Worm (Caenorhabditis elegans) whole organism, L4 larva: ENCODE measurements around the gene F57H12.5.
"Not testable (repeated sequence)": the region's sequence is repeated elsewhere in the genome, so short reads cannot be mapped to it uniquely, and the experiment has no call there.

Source experiments
- D1046.2 ChIP-seq: fragments of 200-800 bp; sonication (Bioruptor generic); IDR thresholded peaks from 2 replicates; pipeline ENCODE4 v1.3.6; 2022; ENCODE audit warnings: missing genetic modification characterization, missing compliant biosample characterization
- F37D6.2 ChIP-seq: sonication (generic microtip); optimal IDR thresholded peaks from 2 replicates; lab custom pipeline; 2016; ENCODE audit warnings: mild to moderate bottlenecking, missing genetic modification characterization, missing compliant biosample characterization
- T20F7.1 ChIP-seq: fragments of 200-800 bp; sonication (Bioruptor generic); optimal IDR thresholded peaks from 2 replicates; lab custom pipeline; 2018; ENCODE audit warnings: mild to moderate bottlenecking, missing genetic modification characterization, missing compliant biosample characterization
- T26A8.4 ChIP-seq: fragments of 200-800 bp; sonication (Bioruptor generic); IDR thresholded peaks from 2 replicates; pipeline ENCODE4 v1.3.6; 2022; ENCODE audit warnings: missing genetic modification characterization, missing compliant biosample characterization
- Y48G9A.11 ChIP-seq: fragments of 200-800 bp; sonication (Bioruptor generic); IDR thresholded peaks from 2 replicates; pipeline ENCODE4 v1.3.6; 2022; ENCODE audit warnings: missing genetic modification reagents, missing genetic modification characterization, missing compliant biosample characterization
- aha-1 ChIP-seq: fragments of 150-350 bp; peaks from one replicate; lab custom pipeline; 2014; ENCODE audit warnings: missing biosample characterization, missing genetic modification characterization
- arid-1 ChIP-seq: fragments of 200-800 bp; sonication (Bioruptor generic); conservative IDR thresholded peaks from 2 replicates; pipeline ENCODE4 v1.3.6; 2022; ENCODE audit warnings: missing genetic modification reagents, missing genetic modification characterization, missing compliant biosample characterization
- ceh-20 ChIP-seq: fragments of 200-800 bp; sonication (Bioruptor generic); IDR thresholded peaks from 2 replicates; pipeline ENCODE4 v1.3.6; 2022; ENCODE audit warnings: missing genetic modification reagents, missing genetic modification characterization, missing compliant biosample characterization
- ceh-44 ChIP-seq: fragments of 200-800 bp; sonication (Bioruptor generic); IDR thresholded peaks from 2 replicates; pipeline ENCODE4 v1.3.6; 2022; ENCODE audit warnings: missing genetic modification reagents, missing genetic modification characterization, missing compliant biosample characterization
- ctbp-1 ChIP-seq: fragments of 200-800 bp; sonication (Bioruptor generic); IDR thresholded peaks from 2 replicates; pipeline ENCODE4 v1.3.6; 2022; ENCODE audit warnings: missing genetic modification reagents, missing genetic modification characterization, missing compliant biosample characterization
- dmd-6 ChIP-seq: fragments of 200-800 bp; sonication (Bioruptor generic); IDR thresholded peaks from 2 replicates; pipeline ENCODE4 v1.3.6; 2022; ENCODE audit warnings: missing genetic modification reagents, missing genetic modification characterization, missing compliant biosample characterization
- dmd-9 ChIP-seq: fragments of 200-800 bp; sonication (Bioruptor generic); IDR thresholded peaks from 2 replicates; pipeline ENCODE4 v1.3.6; 2022; ENCODE audit warnings: missing genetic modification reagents, missing genetic modification characterization, missing compliant biosample characterization
- dpl-1 ChIP-seq: fragments of 150-350 bp; optimal IDR thresholded peaks from 2 replicates; lab custom pipeline; 2014; ENCODE audit warnings: missing biosample characterization, missing genetic modification reagents, missing genetic modification characterization
- egl-43 ChIP-seq: fragments of 200-800 bp; sonication (Bioruptor generic); IDR thresholded peaks from 2 replicates; pipeline ENCODE4 v1.3.6; 2022; ENCODE audit warnings: missing genetic modification reagents, missing genetic modification characterization, missing compliant biosample characterization
- hif-1 ChIP-seq, 2 experiments: sonication (generic microtip); optimal IDR thresholded peaks; 2 replicates each; lab custom pipeline; 2016 to 2017; ENCODE audit warnings: missing compliant biosample characterization in 2 of 2, missing genetic modification characterization in 2 of 2, missing genetic modification reagents in 2 of 2, missing genotype in 2 of 2, mild to moderate bottlenecking in 1 of 2
- hmg-1.1 ChIP-seq: fragments of 200-800 bp; sonication (Bioruptor generic); IDR thresholded peaks from 2 replicates; pipeline ENCODE4 v1.3.6; 2022; ENCODE audit warnings: missing genetic modification reagents, missing genetic modification characterization, missing compliant biosample characterization
- lim-7 ChIP-seq: fragments of 200-800 bp; sonication (Bioruptor generic); IDR thresholded peaks from 2 replicates; pipeline ENCODE4 v1.3.6; 2022; ENCODE audit warnings: missing genetic modification characterization, missing compliant biosample characterization
- lin-1 ChIP-seq: fragments of 200-800 bp; sonication (Bioruptor generic); IDR thresholded peaks from 2 replicates; pipeline ENCODE4 v1.3.6; 2022; ENCODE audit warnings: missing genetic modification reagents, missing genetic modification characterization, missing compliant biosample characterization
- lin-13 ChIP-seq: fragments of 150-350 bp; optimal IDR thresholded peaks from 2 replicates; lab custom pipeline; 2014; ENCODE audit warnings: missing biosample characterization, missing genetic modification reagents, missing genetic modification characterization
- lin-38 ChIP-seq: fragments of 200-800 bp; sonication (Bioruptor generic); IDR thresholded peaks from 2 replicates; pipeline ENCODE4 v1.3.6; 2022; ENCODE audit warnings: missing genetic modification reagents, missing genetic modification characterization, missing compliant biosample characterization
- lsy-2 ChIP-seq, 2 experiments: fragments of 150-350 bp in 1 of 2; sonication (generic microtip) in 1 of 2; optimal IDR thresholded peaks; 2 replicates each; lab custom pipeline; 2014 to 2017; ENCODE audit warnings: missing biosample characterization in 2 of 2, missing genetic modification characterization in 2 of 2
- madf-9 ChIP-seq: fragments of 200-800 bp; sonication (Bioruptor generic); conservative IDR thresholded peaks from 2 replicates; pipeline ENCODE4 v1.3.6; 2022; ENCODE audit warnings: missing genetic modification reagents, missing genetic modification characterization, missing compliant biosample characterization
- mes-2 ChIP-seq: sonication (generic microtip); optimal IDR thresholded peaks from 2 replicates; lab custom pipeline; 2016; ENCODE audit warnings: missing genotype, mild to moderate bottlenecking, missing genetic modification characterization, missing compliant biosample characterization; ENCODE audit not compliant: poor library complexity, severe bottlenecking
- mxl-3 ChIP-seq: fragments of 200-800 bp; sonication (Bioruptor generic); optimal IDR thresholded peaks from 2 replicates; lab custom pipeline; 2018; ENCODE audit warnings: mild to moderate bottlenecking, missing genetic modification characterization, missing compliant biosample characterization
- nhr-42 ChIP-seq: fragments of 200-800 bp; sonication (Bioruptor generic); IDR thresholded peaks from 2 replicates; pipeline ENCODE4 v1.3.6; 2022; ENCODE audit warnings: missing genetic modification characterization, missing compliant biosample characterization
- pha-4 ChIP-seq, 2 experiments: fragments of 150-350 bp in 1 of 2; fragments of 200-800 bp in 1 of 2; sonication (Bioruptor generic) in 1 of 2; IDR thresholded peaks in 1 of 2; optimal IDR thresholded peaks in 1 of 2; 2 replicates each; pipeline versions ENCODE4 v1.3.6 to Lab custom; 2014 to 2022; ENCODE audit warnings: missing genetic modification characterization in 2 of 2, missing genetic modification reagents in 2 of 2, missing biosample characterization in 1 of 2, missing compliant biosample characterization in 1 of 2
- saeg-2 ChIP-seq: fragments of 200-800 bp; sonication (Bioruptor generic); IDR thresholded peaks from 2 replicates; pipeline ENCODE4 v1.3.6; 2022; ENCODE audit warnings: missing genetic modification reagents, missing genetic modification characterization, missing compliant biosample characterization
- set-16 ChIP-seq: fragments of 200-800 bp; sonication (Bioruptor generic); IDR thresholded peaks from 2 replicates; pipeline ENCODE4 v1.3.6; 2022; ENCODE audit warnings: missing genetic modification reagents, missing genetic modification characterization, missing compliant biosample characterization
- snpc-1.2 ChIP-seq: fragments of 200-800 bp; sonication (Bioruptor generic); IDR thresholded peaks from 2 replicates; pipeline ENCODE4 v1.3.6; 2022; ENCODE audit warnings: missing genetic modification reagents, missing genetic modification characterization, missing compliant biosample characterization
- spr-1 ChIP-seq: sonication (generic microtip); optimal IDR thresholded peaks from 2 replicates; lab custom pipeline; 2016; ENCODE audit warnings: mild to moderate bottlenecking, missing genetic modification characterization, missing compliant biosample characterization
- tra-1 ChIP-seq: fragments of 200-800 bp; sonication (Bioruptor generic); IDR thresholded peaks from 2 replicates; pipeline ENCODE4 v1.3.6; 2022; ENCODE audit warnings: missing genetic modification reagents, missing genetic modification characterization, missing compliant biosample characterization
- unc-130 ChIP-seq: sonication (generic microtip); optimal IDR thresholded peaks from 2 replicates; lab custom pipeline; 2016; ENCODE audit warnings: missing genetic modification reagents, missing genetic modification characterization, missing compliant biosample characterization
- vab-7 ChIP-seq: fragments of 200-800 bp; sonication (Bioruptor generic); IDR thresholded peaks from 2 replicates; pipeline ENCODE4 v1.3.6; 2022; ENCODE audit warnings: missing genetic modification reagents, missing genetic modification characterization, missing compliant biosample characterization

Gene F57H12.5

DNA sequence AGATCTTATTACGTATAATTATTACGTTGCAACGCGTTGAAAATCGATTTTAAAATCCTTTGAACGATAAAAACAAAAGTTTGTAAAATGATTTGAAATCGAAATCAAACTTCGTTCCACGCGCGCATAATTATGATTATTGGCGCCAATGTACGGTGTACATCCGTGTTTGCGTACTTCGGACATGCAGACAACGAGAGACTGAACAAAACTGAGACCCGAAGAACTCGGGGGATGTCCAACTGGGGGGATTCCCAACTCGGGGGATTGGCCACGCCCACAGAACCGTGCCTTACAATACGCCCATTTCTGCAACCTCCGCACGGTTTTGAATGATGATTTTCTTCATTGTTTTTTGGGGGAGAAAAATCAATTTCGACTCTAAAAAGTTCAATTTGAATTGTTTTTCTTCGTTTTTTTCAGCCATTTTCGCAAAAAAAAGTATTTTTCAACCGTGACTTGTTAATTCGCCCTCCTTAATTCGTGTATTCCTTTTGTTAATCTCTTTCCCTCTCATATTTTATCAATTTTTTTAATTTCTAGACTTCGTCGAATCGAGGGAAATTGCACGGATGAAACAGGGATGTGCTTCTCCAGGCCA lies 20.1 kb upstream of the F57H12.5 start, which contains the start of gene F20D12.12 (continued):
- TF ChIP-seq lin-13 (GFP tag; lab: Kevin White, UChicago) (peak; percentile 32), mes-2 (tag; lab: Kevin White, UChicago) (peak; percentile 91), hmg-1.1 (GFP tag; lab: Robert Waterston, UW) (peak; percentile 94), aha-1 (tag; lab: Kevin White, UChicago) (peak; percentile 95), mxl-3 (peak; percentile 30), F37D6.2 (tag; lab: Kevin White, UChicago) (peak; percentile 27), D1046.2 (GFP tag; lab: Robert Waterston, UW) (peak; percentile 80; the same call in 1 of the 2 replicates), lim-7 (GFP tag; lab: Robert Waterston, UW) (peak; percentile 50; the same call in 1 of the 2 replicates), saeg-2 (GFP tag; lab: Robert Waterston, UW) (0 out of 2 replicates have a peak, but pooled peaks have one; percentile 62), lsy-2 (tag; optimal IDR thresholded peaks at IDR 0.05; lab: Kevin White, UChicago) (peak; percentile 70 to 96), snpc-1.2 (GFP tag; lab: Robert Waterston, UW) (peak; percentile 85), dmd-6 (GFP tag; lab: Robert Waterston, UW) (peak; percentile 85), lin-38 (GFP tag; lab: Robert Waterston, UW) (peak; percentile 91), lin-1 (GFP tag; lab: Robert Waterston, UW) (peak; percentile 85), dpl-1 (GFP tag; lab: Kevin White, UChicago) (peak; percentile 73), hif-1 (tag; optimal IDR thresholded peaks at IDR 0.05; lab: Kevin White, UChicago) (peak in 1 of 2 experiments; percentile 49), egl-43 (peak; percentile 86), Y48G9A.11 (peak; percentile 83), spr-1 (tag; lab: Kevin White, UChicago) (peak; percentile 29), ceh-20 (peak; percentile 90), madf-9 (GFP tag; lab: Robert Waterston, UW) (peak; percentile 71; the same call in 1 of the 2 replicates)

DNA sequence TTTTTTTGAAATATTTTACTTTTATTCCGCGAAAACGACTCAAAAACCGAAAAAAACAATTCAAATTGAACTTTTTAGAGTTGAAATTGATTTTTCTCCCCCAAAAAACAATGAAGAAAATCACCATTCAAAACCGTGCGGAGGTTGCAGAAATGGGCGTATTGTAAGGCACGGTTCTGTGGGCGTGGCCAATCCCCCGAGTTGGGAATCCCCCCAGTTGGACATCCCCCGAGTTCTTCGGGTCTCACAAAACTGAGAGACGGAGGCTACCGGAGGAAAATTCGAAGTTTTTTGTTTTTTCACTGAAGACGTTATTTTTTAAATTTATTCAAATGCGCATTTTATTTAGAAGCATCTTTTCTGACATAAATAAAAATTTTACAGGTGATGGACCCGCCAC lies 18.8 kb upstream of the F57H12.5 start, which contains the start of gene mcm-3AP:
TSS of gene mcm-3AP (plus strand) at position 383 of the 400 bp plus-strand sequence.
- TF ChIP-seq nhr-42 (0 out of 2 replicates have a peak, but pooled peaks have one; percentile 25), dmd-9 (GFP tag; lab: Robert Waterston, UW) (peak; percentile 54; the same call in 1 of the 2 replicates), Y48G9A.11 (peak; percentile 49), lsy-2 (tag; optimal IDR thresholded peaks at IDR 0.05; lab: Kevin White, UChicago) (peak in 1 of 2 experiments; percentile 66), mes-2 (tag; lab: Kevin White, UChicago) (peak; percentile 59), arid-1 (GFP tag; lab: Robert Waterston, UW) (0 out of 2 replicates have a peak, but pooled peaks have one; percentile 15), T26A8.4 (GFP tag; lab: Robert Waterston, UW) (peak; percentile 30; the same call in 1 of the 2 replicates), snpc-1.2 (GFP tag; lab: Robert Waterston, UW) (peak; percentile 50), hmg-1.1 (GFP tag; lab: Robert Waterston, UW) (peak; percentile 79), set-16 (GFP tag; lab: Robert Waterston, UW) (peak; percentile 34; the same call in 1 of the 2 replicates), tra-1 (GFP tag; lab: Robert Waterston, UW) (0 out of 2 replicates have a peak, but pooled peaks have one; percentile 48), vab-7 (GFP tag; lab: Robert Waterston, UW) (peak; percentile 83), ceh-44 (GFP tag; lab: Robert Waterston, UW) (peak; percentile 49; the same call in 1 of the 2 replicates), egl-43 (peak; percentile 72), unc-130 (peak; percentile 11), ctbp-1 (GFP tag; lab: Robert Waterston, UW) (0 out of 2 replicates have a peak, but pooled peaks have one; percentile 41), lin-38 (GFP tag; lab: Robert Waterston, UW) (peak; percentile 75), pha-4 (GFP tag; IDR thresholded peaks at IDR 0.05; lab: Robert Waterston, UW) (0 out of 2 replicates have a peak, but pooled peaks have one; percentile 36), ceh-20 (peak; percentile 60; the same call in 1 of the 2 replicates), T20F7.1 (GFP tag; lab: Kevin White, UChicago) (peak; percentile 48)
- TF ChIP-seq pha-4 (tag; optimal IDR thresholded peaks at IDR 0.05; lab: Kevin White, UChicago), result not testable (repeated sequence)
